Fruit fly (Drosophila melanogaster): ENCODE data around the gene CG6961.

DNA sequence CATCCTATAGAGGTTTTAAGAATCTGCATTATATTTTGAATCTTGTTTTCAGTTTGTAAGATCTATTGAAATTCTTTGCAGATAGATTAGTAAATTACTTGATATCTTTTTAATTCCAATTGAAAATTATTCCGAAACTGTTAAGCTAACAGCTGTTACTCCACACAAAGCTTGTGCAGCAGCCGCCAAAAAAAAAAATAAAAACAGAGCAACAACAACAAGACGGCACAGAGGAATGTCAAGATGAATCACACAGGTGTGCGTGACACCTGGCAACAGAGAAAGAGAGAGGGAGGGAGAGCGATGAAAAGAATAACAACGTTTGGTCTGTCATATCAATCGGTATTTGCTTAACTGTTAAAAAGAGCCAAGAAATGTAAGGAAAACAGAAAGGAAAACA, 47.0 kb upstream of the CG6961 start:
- no peak for TF ChIP-seq Crg-1 (GFP tag; optimal IDR thresholded peaks at IDR 0.05)
- no peak for TF ChIP-seq toe (GFP tag; optimal IDR thresholded peaks at IDR 0.05)
- TF ChIP-seq CG7101 (tag; optimal IDR thresholded peaks at IDR 0.05) = peak; percentile 23
- no peak for TF ChIP-seq cnc (optimal IDR thresholded peaks at IDR 0.05)
- no peak for TF ChIP-seq kay (GFP tag; ENCODE audit: borderline replicate concordance)
- TF ChIP-seq CG5204 (GFP tag; optimal IDR thresholded peaks at IDR 0.05) = no peak
- TF ChIP-seq CG33017 (tag; optimal IDR thresholded peaks at IDR 0.05) = no peak
- TF ChIP-seq pad (GFP tag; optimal IDR thresholded peaks at IDR 0.05) = no peak
- no peak for TF ChIP-seq CG12768 (GFP tag; optimal IDR thresholded peaks at IDR 0.05)
- TF ChIP-seq Mnt (GFP tag; optimal IDR thresholded peaks at IDR 0.05) = no peak
